Worm (Caenorhabditis elegans): ENCODE measurements around the gene F55B12.10.

Gene F55B12.10

DNA sequence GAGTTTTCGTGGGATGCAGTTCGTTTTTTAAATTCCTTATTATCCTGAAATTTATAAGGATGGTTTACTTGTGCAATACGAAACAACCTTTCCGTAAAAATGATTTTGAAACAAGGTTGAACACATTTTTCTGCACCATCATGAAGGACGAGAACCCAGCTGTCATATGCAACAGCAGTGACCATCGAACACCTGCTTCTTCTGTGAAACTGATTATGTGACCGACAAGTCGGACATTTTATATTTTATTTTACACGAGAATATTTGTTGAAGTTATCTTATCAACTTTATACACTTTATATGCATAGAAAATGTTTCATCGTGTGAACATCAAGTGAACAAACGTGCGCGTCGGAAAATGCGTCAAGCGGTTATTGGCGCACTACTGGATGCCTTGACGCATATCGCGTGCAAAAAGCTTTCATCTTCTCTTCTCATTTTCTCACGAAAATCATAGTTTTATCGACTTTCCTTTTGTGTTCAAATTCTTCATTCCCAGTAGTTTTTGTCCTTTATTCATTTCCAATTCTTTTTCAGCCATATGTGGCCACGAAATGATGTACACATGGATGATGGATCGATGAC is 20.6 kb upstream of the F55B12.10 start, which contains the start of gene sel-10 (continued):
- TF ChIP-seq lin-15B (tag; optimal IDR thresholded peaks at IDR 0.05): peak; percentile 63
- peak; percentile 9 for TF ChIP-seq nhr-11 (tag; optimal IDR thresholded peaks at IDR 0.05)
- TF ChIP-seq efl-1 (optimal IDR thresholded peaks at IDR 0.05): peak; percentile 75 to 81
- TF ChIP-seq efl-1 (GFP tag; optimal IDR thresholded peaks at IDR 0.05 in 1 of 2): peak; percentile 71 to 98
- peak; percentile 79 for TF ChIP-seq pax-3 (tag; optimal IDR thresholded peaks at IDR 0.05)
- no peak for TF ChIP-seq unc-62 (GFP tag; optimal IDR thresholded peaks at IDR 0.05)
- TF ChIP-seq fkh-4 (tag; optimal IDR thresholded peaks at IDR 0.05; ENCODE audit: borderline replicate concordance): no peak
- TF ChIP-seq hlh-4 (tag; optimal IDR thresholded peaks at IDR 0.05): no peak
- TF ChIP-seq lin-13 (GFP tag; optimal IDR thresholded peaks at IDR 0.05): peak; percentile 65
- TF ChIP-seq ceh-8 (GFP tag; optimal IDR thresholded peaks at IDR 0.05): peak; percentile 61
- TF ChIP-seq nhr-47 (tag; optimal IDR thresholded peaks at IDR 0.05): peak; percentile 87
- peak in 1 of 6 experiments; percentile 75 for TF ChIP-seq elt-3 (tag; optimal IDR thresholded peaks at IDR 0.05)
- no peak for TF ChIP-seq fos-1 (tag; optimal IDR thresholded peaks at IDR 0.05)
- TF ChIP-seq F16B12.6 (tag; optimal IDR thresholded peaks at IDR 0.05): peak; percentile 2
- peak; percentile 88 for TF ChIP-seq lin-14 (GFP tag; optimal IDR thresholded peaks at IDR 0.05)
- TF ChIP-seq efl-3 (GFP tag; optimal IDR thresholded peaks at IDR 0.05): no peak
- peak; percentile 78 for TF ChIP-seq C16A3.4 (tag; optimal IDR thresholded peaks at IDR 0.05)
- peak; percentile 6 for TF ChIP-seq sup-37 (GFP tag; optimal IDR thresholded peaks at IDR 0.05)
- TF ChIP-seq nhr-85 (tag): peak; percentile 90
- no peak for TF ChIP-seq sptf-1 (tag; optimal IDR thresholded peaks at IDR 0.05)
- TF ChIP-seq snpc-4 (tag; optimal IDR thresholded peaks at IDR 0.05): peak; percentile 73
- TF ChIP-seq nhr-28 (tag; optimal IDR thresholded peaks at IDR 0.05): no peak
- TF ChIP-seq fkh-8 (tag; optimal IDR thresholded peaks at IDR 0.05): peak; percentile 71
- TF ChIP-seq jun-1 (tag; optimal IDR thresholded peaks at IDR 0.05): peak; percentile 50
- peak; percentile 87 for TF ChIP-seq nhr-71 (tag; optimal IDR thresholded peaks at IDR 0.05)
- TF ChIP-seq nhr-20 (tag; optimal IDR thresholded peaks at IDR 0.05): peak; percentile 83
- peak; percentile 80 for TF ChIP-seq dsc-1 (tag; optimal IDR thresholded peaks at IDR 0.05)
- TF ChIP-seq Y116A8C.19 (tag; optimal IDR thresholded peaks at IDR 0.05; ENCODE audit: borderline replicate concordance): no peak
- TF ChIP-seq mef-2 (tag; optimal IDR thresholded peaks at IDR 0.05): no peak
- no peak for TF ChIP-seq nhr-237 (tag; optimal IDR thresholded peaks at IDR 0.05)
- peak; percentile 81 for TF ChIP-seq snu-23 (GFP tag; optimal IDR thresholded peaks at IDR 0.05)
- no peak for TF ChIP-seq zag-1 (tag; optimal IDR thresholded peaks at IDR 0.05)
- peak; percentile 82 for TF ChIP-seq nhr-19 (GFP tag; conservative IDR thresholded peaks at IDR 0.05)
- TF ChIP-seq C04F5.9 (tag; optimal IDR thresholded peaks at IDR 0.05): no peak
- no peak for TF ChIP-seq fkh-10 (GFP tag; optimal IDR thresholded peaks at IDR 0.05)
- TF ChIP-seq unc-98 (GFP tag; IDR thresholded peaks at IDR 0.05): no peak

DNA sequence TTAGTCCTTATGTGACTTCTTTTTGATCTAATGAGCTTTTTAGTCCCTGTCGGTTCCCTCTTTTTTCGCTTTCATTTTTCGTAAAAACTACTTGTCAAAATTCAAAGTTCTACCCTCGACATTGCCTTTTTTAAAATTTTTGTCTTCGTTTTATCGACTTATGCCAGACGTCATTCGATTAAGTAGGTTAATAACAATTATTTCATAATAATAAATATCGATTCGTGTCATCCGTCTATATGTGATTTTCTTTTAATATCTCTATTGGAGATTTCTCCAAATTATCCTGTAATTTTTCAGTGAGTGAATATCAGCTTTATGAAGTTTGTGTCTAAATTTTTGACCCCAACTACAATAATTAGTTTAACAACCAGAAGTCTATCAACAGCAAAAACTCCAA is 16.8 kb upstream of the F55B12.10 start, which contains the start of gene hpo-31:
TSS of gene hpo-31 (plus strand) at position 301 of the 400 bp plus-strand sequence.
- TF ChIP-seq unc-98 (GFP tag; IDR thresholded peaks at IDR 0.05): no peak
- TF ChIP-seq tbx-2 (tag; optimal IDR thresholded peaks at IDR 0.05): no peak
- no peak for TF ChIP-seq ceh-8 (GFP tag; optimal IDR thresholded peaks at IDR 0.05)
- no peak for TF ChIP-seq nhr-77 (tag; optimal IDR thresholded peaks at IDR 0.05)
- TF ChIP-seq unc-130 (tag; optimal IDR thresholded peaks at IDR 0.05): no peak
- TF ChIP-seq nhr-71 (tag; optimal IDR thresholded peaks at IDR 0.05): no peak
- no peak for TF ChIP-seq grh-1 (GFP tag; IDR thresholded peaks at IDR 0.05)
- TF ChIP-seq nhr-237 (tag; optimal IDR thresholded peaks at IDR 0.05): no peak
- no peak for TF ChIP-seq dpl-1 (GFP tag; optimal IDR thresholded peaks at IDR 0.05)
- TF ChIP-seq rnt-1 (tag; optimal IDR thresholded peaks at IDR 0.05): no peak
- TF ChIP-seq pax-3 (tag; optimal IDR thresholded peaks at IDR 0.05): no peak
- TF ChIP-seq sox-4 (tag; optimal IDR thresholded peaks at IDR 0.05): no peak
- TF ChIP-seq mep-1 (tag; optimal IDR thresholded peaks at IDR 0.05): no peak
- TF ChIP-seq blmp-1 (tag; optimal IDR thresholded peaks at IDR 0.05): no peak
- TF ChIP-seq sup-37 (GFP tag; optimal IDR thresholded peaks at IDR 0.05): no peak
- no peak for TF ChIP-seq isw-1 (GFP tag; IDR thresholded peaks at IDR 0.05)
- TF ChIP-seq fkh-10 (GFP tag; optimal IDR thresholded peaks at IDR 0.05): no peak
- no peak for TF ChIP-seq elt-3 (tag; optimal IDR thresholded peaks at IDR 0.05)
- TF ChIP-seq aha-1 (tag; optimal IDR thresholded peaks at IDR 0.05): no peak

All from whole organism, L1 larva.